Fruit fly (Drosophila melanogaster) whole organism, embryonic: Measurements from ENCODE around the gene Pex10.

Source experiments
- CG1024 ChIP-seq: fragments of 200-800 bp; sonication (Bioruptor generic); IDR thresholded peaks from 2 replicates; pipeline ENCODE4 v1.3.6; 2022; ENCODE audit warnings: missing biosample characterization, missing genetic modification characterization
- CG10274 ChIP-seq: fragments of 200-800 bp; sonication (Bioruptor generic); optimal IDR thresholded peaks from 3 replicates; lab custom pipeline; 2017; ENCODE audit warnings: missing biosample characterization, mild to moderate bottlenecking, missing genetic modification characterization
- CG11085 ChIP-seq: fragments of 200-800 bp; sonication (Bioruptor generic); IDR thresholded peaks from 2 replicates; pipeline ENCODE4 v1.3.6; 2022; ENCODE audit warnings: missing biosample characterization, missing genetic modification characterization
- CG15073 ChIP-seq: fragments of 200-800 bp; sonication (Bioruptor generic); optimal IDR thresholded peaks from 2 replicates; lab custom pipeline; 2016; ENCODE audit warnings: missing biosample characterization, missing genetic modification characterization
- CG16813 ChIP-seq: fragments of 200-800 bp; sonication (Bioruptor generic); IDR thresholded peaks from 3 replicates; pipeline ENCODE4 v1.3.6; 2022; ENCODE audit warnings: missing biosample characterization, missing genetic modification characterization; ENCODE audit not compliant: partially characterized antibody
- CG18764 ChIP-seq: fragments of 200-800 bp; sonication (Bioruptor generic); optimal IDR thresholded peaks from 3 replicates; lab custom pipeline; 2016; ENCODE audit warnings: missing biosample characterization, missing genetic modification characterization
- CG32772 ChIP-seq: fragments of 200-800 bp; sonication (Bioruptor generic); IDR thresholded peaks from 2 replicates; pipeline ENCODE4 v1.3.6; 2022; ENCODE audit warnings: missing biosample characterization, missing genetic modification characterization
- CG3847 ChIP-seq: fragments of 200-800 bp; sonication (Bioruptor generic); IDR thresholded peaks from 2 replicates; pipeline ENCODE4 v1.3.6; 2022; ENCODE audit warnings: missing biosample characterization, missing genetic modification characterization
- CG5245 ChIP-seq: fragments of 200-800 bp; sonication (Bioruptor generic); optimal IDR thresholded peaks from 3 replicates; lab custom pipeline; 2016; ENCODE audit warnings: missing biosample characterization, missing genetic modification characterization
- CG6683 ChIP-seq: fragments of 200-800 bp; sonication (Bioruptor generic); optimal IDR thresholded peaks from 2 replicates; lab custom pipeline; 2017; ENCODE audit warnings: missing biosample characterization, mild to moderate bottlenecking, missing genetic modification characterization, missing genetic modification reagents
- CG7963 ChIP-seq: fragments of 200-800 bp; sonication (Bioruptor generic); IDR thresholded peaks from 3 replicates; pipeline ENCODE4 v1.3.6; 2022; ENCODE audit warnings: missing biosample characterization, missing genetic modification characterization; ENCODE audit not compliant: partially characterized antibody
- CG8290 ChIP-seq, 3 experiments: fragments of 200-800 bp; sonication (Bioruptor generic); optimal IDR thresholded peaks; 2 replicates each; lab custom pipeline; 2016 to 2019; ENCODE audit warnings: missing biosample characterization in 3 of 3, missing genetic modification characterization in 3 of 3, mild to moderate bottlenecking in 2 of 3, moderate library complexity in 1 of 3
- CG8388 ChIP-seq: fragments of 200-800 bp; sonication (Bioruptor generic); optimal IDR thresholded peaks from 2 replicates; lab custom pipeline; 2019; ENCODE audit warnings: missing biosample characterization, mild to moderate bottlenecking, missing genetic modification characterization, moderate library complexity
- D ChIP-seq, 2 experiments: fragments of 200-800 bp in 1 of 2; fragments of >200 bp in 1 of 2; sonication (Bioruptor generic) in 1 of 2; optimal IDR thresholded peaks; 2 replicates in 1 of 2; 3 replicates in 1 of 2; lab custom pipeline; 2017; ENCODE audit warnings: mild to moderate bottlenecking in 1 of 2, missing biosample characterization in 1 of 2, missing genetic modification characterization in 1 of 2, missing genetic modification reagents in 1 of 2
- E2f1 ChIP-seq: fragments of 200-800 bp; sonication (Bioruptor generic); IDR thresholded peaks from 2 replicates; pipeline ENCODE4 v1.3.6; 2022; ENCODE audit warnings: missing biosample characterization, missing genetic modification characterization
- Elba2 ChIP-seq: fragments of 200-800 bp; sonication (Bioruptor generic); optimal IDR thresholded peaks from 3 replicates; lab custom pipeline; 2016; ENCODE audit warnings: missing biosample characterization, missing genetic modification characterization
- Ets65A ChIP-seq: fragments of 200-800 bp; sonication (Bioruptor generic); peaks from one replicate; lab custom pipeline; 2016; ENCODE audit warnings: missing biosample characterization, missing genetic modification characterization
- HHEX ChIP-seq: fragments of 200-800 bp; sonication (Bioruptor generic); optimal IDR thresholded peaks from 3 replicates; lab custom pipeline; 2017; ENCODE audit warnings: missing biosample characterization, mild to moderate bottlenecking, missing genetic modification characterization, missing genetic modification reagents
- HmgZ ChIP-seq: fragments of 200-800 bp; sonication (Bioruptor generic); optimal IDR thresholded peaks from 2 replicates; lab custom pipeline; 2018; ENCODE audit warnings: missing biosample characterization, mild to moderate bottlenecking, missing genetic modification characterization
- Lhr ChIP-seq: fragments of 200-800 bp; sonication (Bioruptor generic); optimal IDR thresholded peaks from 3 replicates; lab custom pipeline; 2017; ENCODE audit warnings: mild to moderate bottlenecking, missing biosample characterization, missing genetic modification reagents, missing genetic modification characterization
- MESR4 ChIP-seq: fragments of 200-800 bp; sonication (Bioruptor generic); optimal IDR thresholded peaks from 2 replicates; lab custom pipeline; 2018; ENCODE audit warnings: missing biosample characterization, mild to moderate bottlenecking, missing genetic modification characterization, moderate library complexity
- Med ChIP-seq: fragments of 200-800 bp; sonication (Bioruptor generic); peaks from one replicate; lab custom pipeline; 2016; ENCODE audit warnings: missing biosample characterization, missing genetic modification characterization, mild to moderate bottlenecking, inconsistent platforms, moderate library complexity
- NfI ChIP-seq: fragments of 200-800 bp; sonication (Bioruptor generic); optimal IDR thresholded peaks from 3 replicates; lab custom pipeline; 2018; ENCODE audit warnings: missing biosample characterization, mild to moderate bottlenecking, missing genetic modification characterization, moderate library complexity
- Oaz ChIP-seq: fragments of 200-800 bp; sonication (Bioruptor generic); IDR thresholded peaks from 2 replicates; pipeline ENCODE4 v1.3.6; 2022; ENCODE audit warnings: missing biosample characterization, missing genetic modification characterization
- Optix ChIP-seq: fragments of 200-800 bp; sonication (Bioruptor generic); IDR thresholded peaks from 3 replicates; pipeline ENCODE4 v1.3.6; 2022; ENCODE audit warnings: missing biosample characterization, missing genetic modification characterization
- Pdp1 ChIP-seq, 2 experiments: fragments of 200-800 bp; sonication (Bioruptor generic); optimal IDR thresholded peaks; 3 replicates each; lab custom pipeline; 2016; ENCODE audit warnings: missing biosample characterization in 2 of 2, missing genetic modification characterization in 2 of 2, mild to moderate bottlenecking in 1 of 2, moderate library complexity in 1 of 2
- Ravus ChIP-seq: fragments of 200-800 bp; sonication (Bioruptor generic); IDR thresholded peaks from 2 replicates; pipeline ENCODE4 v1.3.6; 2022; ENCODE audit warnings: missing biosample characterization, missing genetic modification characterization
- Stat92E ChIP-seq, 3 experiments: fragments of >200 bp in 2 of 3; fragments of 200-800 bp in 1 of 3; sonication (Bioruptor generic) in 1 of 3; optimal IDR thresholded peaks; 2 replicates each; lab custom pipeline; 2017 to 2019; ENCODE audit warnings: missing biosample characterization in 3 of 3, missing genetic modification characterization in 3 of 3, mild to moderate bottlenecking in 1 of 3, moderate library complexity in 1 of 3
- Taf1 ChIP-seq: fragments of 200-800 bp; sonication (Bioruptor generic); IDR thresholded peaks from 2 replicates; pipeline ENCODE4 v1.3.6; 2022; ENCODE audit warnings: missing biosample characterization, missing genetic modification characterization
- Xrp1 ChIP-seq: fragments of 200-800 bp; sonication (Bioruptor generic); IDR thresholded peaks from 2 replicates; pipeline ENCODE4 v1.3.6; 2022; ENCODE audit warnings: missing biosample characterization, missing genetic modification characterization
- abd-A ChIP-seq: fragments of 200-800 bp; sonication (Bioruptor generic); optimal IDR thresholded peaks from 3 replicates; lab custom pipeline; 2019; ENCODE audit warnings: missing biosample characterization, mild to moderate bottlenecking, missing genetic modification characterization, moderate library complexity
- aop ChIP-seq: fragments of 200-800 bp; sonication (Bioruptor generic); IDR thresholded peaks from 2 replicates; pipeline ENCODE4 v1.3.6; 2022; ENCODE audit warnings: missing biosample characterization, missing genetic modification characterization
- ato ChIP-seq: fragments of 200-800 bp; sonication (Bioruptor generic); IDR thresholded peaks from 2 replicates; pipeline ENCODE4 v1.3.6; 2022; ENCODE audit warnings: missing biosample characterization, missing genetic modification characterization; ENCODE audit not compliant: partially characterized antibody
- bsh ChIP-seq, 2 experiments: fragments of 200-800 bp; sonication (Bioruptor generic); optimal IDR thresholded peaks; 2 replicates each; lab custom pipeline; 2017 to 2018; ENCODE audit warnings: mild to moderate bottlenecking in 2 of 2, missing biosample characterization in 2 of 2, missing genetic modification characterization in 2 of 2, moderate library complexity in 1 of 2
- chm ChIP-seq: fragments of 200-800 bp; sonication (Bioruptor generic); IDR thresholded peaks from 2 replicates; pipeline ENCODE4 v1.3.6; 2022; ENCODE audit warnings: missing biosample characterization, missing genetic modification characterization
- cwo ChIP-seq: fragments of 200-800 bp; sonication (Bioruptor generic); optimal IDR thresholded peaks from 3 replicates; lab custom pipeline; 2017; ENCODE audit warnings: missing biosample characterization, missing genetic modification characterization, mild to moderate bottlenecking, moderate library complexity, missing genetic modification reagents
- eve ChIP-seq, 2 experiments: fragments of >200 bp; optimal IDR thresholded peaks; 2 replicates each; lab custom pipeline; 2017; ENCODE audit warnings: missing biosample characterization in 2 of 2, missing genetic modification characterization in 2 of 2
- fd102C ChIP-seq: fragments of 200-800 bp; sonication (Bioruptor generic); optimal IDR thresholded peaks from 2 replicates; lab custom pipeline; 2018; ENCODE audit warnings: missing biosample characterization, mild to moderate bottlenecking, missing genetic modification characterization, moderate library complexity
- ftz-f1 ChIP-seq: fragments of 200-800 bp; sonication (Bioruptor generic); optimal IDR thresholded peaks from 2 replicates; lab custom pipeline; 2016; ENCODE audit warnings: missing biosample characterization, missing genetic modification characterization
- gro ChIP-seq: fragments of 200-800 bp; sonication (Bioruptor generic); optimal IDR thresholded peaks from 2 replicates; lab custom pipeline; 2016; ENCODE audit warnings: missing biosample characterization, missing genetic modification characterization
- hkb ChIP-seq, 2 experiments: fragments of 200-800 bp in 1 of 2; fragments of >200 bp in 1 of 2; sonication (Bioruptor generic) in 1 of 2; IDR thresholded peaks in 1 of 2; optimal IDR thresholded peaks in 1 of 2; 2 replicates each; pipeline versions ENCODE4 v1.3.6 to Lab custom; 2017 to 2022; ENCODE audit warnings: missing biosample characterization in 1 of 2, missing genetic modification characterization in 1 of 2
- oc ChIP-seq: fragments of 200-800 bp; sonication (Bioruptor generic); optimal IDR thresholded peaks from 2 replicates; lab custom pipeline; 2018; ENCODE audit warnings: missing biosample characterization, mild to moderate bottlenecking, missing genetic modification characterization, moderate library complexity
- seq ChIP-seq: fragments of 200-800 bp; sonication (Bioruptor generic); IDR thresholded peaks from 2 replicates; pipeline ENCODE4 v1.3.6; 2022; ENCODE audit warnings: missing biosample characterization, missing genetic modification characterization
- trh ChIP-seq: fragments of 200-800 bp; sonication (Bioruptor generic); optimal IDR thresholded peaks from 2 replicates; lab custom pipeline; 2016; ENCODE audit warnings: missing biosample characterization, missing genetic modification characterization
- vvl ChIP-seq: fragments of 200-800 bp; sonication (Bioruptor generic); IDR thresholded peaks from 2 replicates; pipeline ENCODE4 v1.3.6; 2022; ENCODE audit warnings: missing biosample characterization, missing genetic modification characterization

Gene Pex10

DNA sequence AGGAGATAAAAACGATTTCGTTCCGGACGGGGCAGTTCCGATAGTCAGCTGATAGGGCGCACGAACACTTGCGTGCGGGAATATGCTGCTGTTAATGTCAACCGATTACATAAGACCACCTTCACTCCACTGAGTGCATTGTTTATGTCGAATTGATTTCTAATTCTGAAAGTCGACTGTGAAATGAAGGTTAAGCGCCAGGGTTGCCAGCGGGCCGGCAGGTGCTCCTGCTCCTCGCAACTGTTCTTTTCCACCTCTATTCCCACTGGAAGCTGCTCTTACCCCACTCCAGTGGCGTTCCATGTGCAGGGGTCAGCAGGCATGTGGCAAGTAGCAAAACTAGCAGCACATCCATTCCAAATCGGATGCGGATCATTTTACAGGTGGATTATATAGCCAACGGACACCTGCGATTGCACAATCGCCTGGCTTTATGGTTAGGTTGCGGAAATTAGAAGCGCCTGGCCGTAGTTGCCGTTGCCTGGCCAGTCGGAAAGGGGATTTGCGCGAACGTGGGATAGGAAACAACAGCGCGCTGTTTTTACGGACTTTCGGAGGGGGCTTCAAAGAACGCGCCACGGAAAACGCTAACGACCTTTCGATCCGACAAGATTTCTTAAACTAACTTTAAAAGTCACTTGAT lies 41.3 kb upstream of the Pex10 start, which contains the start of gene cue (continued):
- TF ChIP-seq MESR4 (peak; percentile 43), eve (GFP tag; optimal IDR thresholded peaks at IDR 0.05; lab: Kevin White, UChicago) (no peak), ato (GFP tag; lab: Robert Waterston, UW) (no peak), Pdp1 (GFP tag; optimal IDR thresholded peaks at IDR 0.05; lab: Kevin White, UChicago) (peak in 1 of 2 experiments; percentile 97), CG3847 (no peak), Taf1 (GFP tag; lab: Robert Waterston, UW) (0 out of 2 replicates have a peak, but pooled peaks have one; percentile 6), chm (GFP tag; lab: Robert Waterston, UW) (0 out of 2 replicates have a peak, but pooled peaks have one; percentile 14), ftz-f1 (GFP tag; lab: Kevin White, UChicago) (peak; percentile 53), CG8290 (GFP tag; optimal IDR thresholded peaks at IDR 0.05; lab: Kevin White, UChicago) (no peak), CG8290 (tag; optimal IDR thresholded peaks at IDR 0.05; lab: Kevin White, UChicago) (peak in 1 of 2 experiments; percentile 14), CG15073 (GFP tag; lab: Kevin White, UChicago) (no peak), Ets65A (GFP tag; lab: Kevin White, UChicago) (peak; percentile 70), Elba2 (GFP tag; lab: Kevin White, UChicago) (peak; percentile 17), D (optimal IDR thresholded peaks at IDR 0.05; lab: Kevin White, UChicago) (peak; percentile 51), D (GFP tag; optimal IDR thresholded peaks at IDR 0.05; lab: Kevin White, UChicago) (no peak), CG10274 (GFP tag; lab: Kevin White, UChicago) (peak; percentile 96), Ravus (no peak), CG16813 (GFP tag; lab: Robert Waterston, UW) (no peak), HmgZ (tag; lab: Kevin White, UChicago) (no peak), seq (GFP tag; lab: Robert Waterston, UW) (0 out of 2 replicates have a peak, but pooled peaks have one; percentile 6)

DNA sequence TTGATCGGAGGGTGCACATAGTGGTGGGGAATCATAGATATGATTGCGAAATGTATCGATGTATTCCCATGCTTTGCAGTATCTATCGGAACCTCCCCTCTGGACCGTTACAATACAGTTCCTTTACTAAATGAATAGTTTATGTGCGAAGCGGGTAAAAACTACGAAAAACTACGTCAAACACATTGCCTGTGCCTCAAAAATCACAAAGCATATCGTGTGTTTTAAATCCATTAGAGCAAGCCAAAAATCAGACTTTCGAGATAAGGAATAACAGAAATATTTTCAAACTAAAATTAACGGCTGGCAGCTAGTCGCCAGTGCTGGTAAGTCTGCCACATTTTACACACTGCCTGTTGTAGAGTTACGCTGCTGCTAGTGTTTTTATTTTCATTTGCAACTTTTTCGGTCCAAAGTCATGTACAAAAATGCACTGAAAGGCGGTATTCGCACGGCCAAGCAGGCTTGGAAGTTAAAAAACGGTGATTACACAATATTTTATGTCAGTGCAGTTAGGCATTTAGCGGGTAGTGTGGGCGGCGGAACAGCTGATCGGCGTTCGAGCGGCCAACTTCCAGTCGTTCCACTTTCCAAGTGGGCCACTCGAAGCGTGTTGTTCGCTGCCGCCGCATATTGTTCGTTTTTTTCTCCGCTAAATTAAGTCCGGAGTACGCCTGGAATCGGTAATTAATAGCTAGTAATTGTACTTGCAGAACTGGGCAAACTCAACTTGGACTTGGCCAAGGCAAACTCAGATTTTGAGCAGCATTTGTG lies 40.6 kb upstream of the Pex10 start:
- 0 out of 2 replicates have a peak, but pooled peaks have one; percentile 43 for TF ChIP-seq CG32772 (GFP tag; lab: Robert Waterston, UW)
- TF ChIP-seq CG5245 (GFP tag; lab: Kevin White, UChicago): peak; percentile 11
- TF ChIP-seq CG7963 (GFP tag; lab: Robert Waterston, UW): peak; percentile 72; the same call in 2 of the 3 replicates
- TF ChIP-seq CG8388: peak; percentile 85
- TF ChIP-seq oc (tag; lab: Kevin White, UChicago): no peak
- TF ChIP-seq Xrp1 (GFP tag; lab: Robert Waterston, UW): peak; percentile 32; the same call in 1 of the 2 replicates
- no peak for TF ChIP-seq HHEX (GFP tag; lab: Kevin White, UChicago)
- TF ChIP-seq Lhr (GFP tag; lab: Kevin White, UChicago): peak; percentile 36
- peak; percentile 71 for TF ChIP-seq vvl (GFP tag; lab: Robert Waterston, UW)
- TF ChIP-seq trh (GFP tag; lab: Kevin White, UChicago): no peak
- TF ChIP-seq hkb (optimal IDR thresholded peaks at IDR 0.05; lab: Kevin White, UChicago): no peak
- TF ChIP-seq hkb (GFP tag; IDR thresholded peaks at IDR 0.05; lab: Robert Waterston, UW): peak; percentile 78
- TF ChIP-seq Optix: peak; percentile 69; the same call in 2 of the 3 replicates
- TF ChIP-seq gro (GFP tag; lab: Kevin White, UChicago): no peak
- TF ChIP-seq Oaz: no peak
- peak; percentile 52 for TF ChIP-seq NfI (GFP tag; lab: Kevin White, UChicago)
- no peak for TF ChIP-seq CG6683 (GFP tag; lab: Kevin White, UChicago)
- TF ChIP-seq CG1024 (GFP tag; lab: Robert Waterston, UW): 0 out of 2 replicates have a peak, but pooled peaks have one; percentile 4
- TF ChIP-seq CG18764 (GFP tag; lab: Kevin White, UChicago): no peak
- no peak for TF ChIP-seq fd102C (GFP tag; lab: Kevin White, UChicago)
- TF ChIP-seq cwo (GFP tag; lab: Kevin White, UChicago): peak; percentile 6
- peak; percentile 96 for TF ChIP-seq Med
- TF ChIP-seq abd-A (tag; lab: Kevin White, UChicago): no peak
- no peak; the same call in 1 of the 2 replicates for TF ChIP-seq E2f1 (GFP tag; lab: Robert Waterston, UW)
- no peak for TF ChIP-seq Stat92E (GFP tag; optimal IDR thresholded peaks at IDR 0.05; lab: Kevin White, UChicago)
- no peak for TF ChIP-seq CG11085
- no peak for TF ChIP-seq aop (GFP tag; lab: Robert Waterston, UW)
- peak; percentile 41 to 43 for TF ChIP-seq bsh (GFP tag; optimal IDR thresholded peaks at IDR 0.05; lab: Kevin White, UChicago)
